Worm (Caenorhabditis elegans) whole organism, late embryonic: ENCODE results near the gene sea-1.

ENCODE experiments used
- C38D4.7 ChIP-seq: fragments of 200-800 bp; sonication (Bioruptor generic); optimal IDR thresholded peaks from 2 replicates; lab custom pipeline; 2018; ENCODE audit warnings: mild to moderate bottlenecking, missing genetic modification characterization, moderate library complexity, missing compliant biosample characterization
- F13H6.1 ChIP-seq: sonication (generic microtip); optimal IDR thresholded peaks from 2 replicates; lab custom pipeline; 2016; ENCODE audit warnings: missing genetic modification characterization, missing compliant biosample characterization
- K02D7.2 ChIP-seq: sonication (generic microtip); optimal IDR thresholded peaks from 2 replicates; lab custom pipeline; 2017; ENCODE audit warnings: mild to moderate bottlenecking, missing genetic modification characterization, missing compliant biosample characterization
- T23F11.4 ChIP-seq: fragments of 200-800 bp; sonication (Bioruptor generic); optimal IDR thresholded peaks from 2 replicates; lab custom pipeline; 2018; ENCODE audit warnings: mild to moderate bottlenecking, missing genetic modification characterization, missing compliant biosample characterization
- ama-1 ChIP-seq: fragments of 150-350 bp; optimal IDR thresholded peaks from 2 replicates; lab custom pipeline; 2014
- ceh-19 ChIP-seq: fragments of 200-800 bp; sonication (Bioruptor generic); optimal IDR thresholded peaks from 2 replicates; lab custom pipeline; 2018; ENCODE audit warnings: mild to moderate bottlenecking, missing genetic modification characterization, missing compliant biosample characterization
- ceh-2 ChIP-seq: sonication (generic microtip); optimal IDR thresholded peaks from 2 replicates; lab custom pipeline; 2016; ENCODE audit warnings: missing genotype, missing genetic modification characterization, missing compliant biosample characterization
- ceh-22 ChIP-seq: sonication (generic microtip); optimal IDR thresholded peaks from 2 replicates; lab custom pipeline; 2017; ENCODE audit warnings: missing biosample characterization, missing genetic modification characterization
- ceh-31 ChIP-seq: sonication (generic microtip); optimal IDR thresholded peaks from 2 replicates; lab custom pipeline; 2016; ENCODE audit warnings: missing genetic modification characterization, missing compliant biosample characterization
- ceh-34 ChIP-seq: sonication (generic microtip); optimal IDR thresholded peaks from 2 replicates; lab custom pipeline; 2016; ENCODE audit warnings: mild to moderate bottlenecking, missing genetic modification characterization, missing compliant biosample characterization
- ceh-45 ChIP-seq: fragments of 200-800 bp; sonication (Bioruptor generic); IDR thresholded peaks from 2 replicates; pipeline ENCODE4 v1.3.6; 2022; ENCODE audit warnings: missing genetic modification reagents, missing genetic modification characterization, missing compliant biosample characterization
- ceh-48 ChIP-seq: sonication (generic microtip); optimal IDR thresholded peaks from 2 replicates; lab custom pipeline; 2016; ENCODE audit warnings: missing genetic modification characterization, inconsistent platforms, missing compliant biosample characterization
- ceh-9 ChIP-seq: sonication (generic microtip); optimal IDR thresholded peaks from 2 replicates; lab custom pipeline; 2016; ENCODE audit warnings: mild to moderate bottlenecking, missing genetic modification characterization, inconsistent platforms, missing compliant biosample characterization
- dve-1 ChIP-seq: sonication (generic microtip); optimal IDR thresholded peaks from 2 replicates; lab custom pipeline; 2017; ENCODE audit warnings: antibody characterized with exemption, mild to moderate bottlenecking, missing genetic modification characterization, missing compliant biosample characterization
- elt-2 ChIP-seq: sonication (generic microtip); optimal IDR thresholded peaks from 2 replicates; lab custom pipeline; 2016; ENCODE audit warnings: missing genetic modification reagents, missing genetic modification characterization, missing compliant biosample characterization
- ets-4 ChIP-seq: sonication (generic microtip); optimal IDR thresholded peaks from 2 replicates; lab custom pipeline; 2016; ENCODE audit warnings: missing genetic modification characterization, missing compliant biosample characterization
- eyg-1 ChIP-seq: sonication (generic microtip); optimal IDR thresholded peaks from 2 replicates; lab custom pipeline; 2016; ENCODE audit warnings: missing genotype, missing genetic modification characterization, missing compliant biosample characterization
- fkh-10 ChIP-seq: fragments of 150-350 bp; optimal IDR thresholded peaks from 2 replicates; lab custom pipeline; 2014; ENCODE audit warnings: missing biosample characterization, missing genetic modification reagents, missing genetic modification characterization
- hlh-13 ChIP-seq: fragments of 200-800 bp; sonication (Bioruptor generic); optimal IDR thresholded peaks from 2 replicates; lab custom pipeline; 2018; ENCODE audit warnings: mild to moderate bottlenecking, missing genetic modification characterization, missing compliant biosample characterization
- lim-6 ChIP-seq: sonication (generic microtip); optimal IDR thresholded peaks from 2 replicates; lab custom pipeline; 2016; ENCODE audit warnings: missing genetic modification characterization, missing compliant biosample characterization
- lin-11 ChIP-seq: fragments of 200-800 bp; sonication (Bioruptor generic); optimal IDR thresholded peaks from 2 replicates; lab custom pipeline; 2018; ENCODE audit warnings: mild to moderate bottlenecking, missing genetic modification characterization, missing compliant biosample characterization
- mec-3 ChIP-seq: sonication (generic microtip); optimal IDR thresholded peaks from 2 replicates; lab custom pipeline; 2016; ENCODE audit warnings: borderline replicate concordance, missing genetic modification characterization, missing compliant biosample characterization
- nfya-1 ChIP-seq: sonication (generic microtip); optimal IDR thresholded peaks from 2 replicates; lab custom pipeline; 2017; ENCODE audit warnings: missing genetic modification characterization, mild to moderate bottlenecking, missing compliant biosample characterization, antibody characterized with exemption, moderate library complexity
- nhr-232 ChIP-seq: sonication (generic microtip); optimal IDR thresholded peaks from 2 replicates; lab custom pipeline; 2016; ENCODE audit warnings: missing genetic modification characterization, missing compliant biosample characterization
- npax-4 ChIP-seq: sonication (generic microtip); optimal IDR thresholded peaks from 2 replicates; lab custom pipeline; 2016; ENCODE audit warnings: missing genetic modification characterization, missing compliant biosample characterization
- pag-3 ChIP-seq: sonication (generic microtip); optimal IDR thresholded peaks from 2 replicates; lab custom pipeline; 2016; ENCODE audit warnings: missing compliant biosample characterization, missing genetic modification characterization, borderline replicate concordance
- pat-9 ChIP-seq: fragments of 200-800 bp; sonication (Bioruptor generic); optimal IDR thresholded peaks from 2 replicates; lab custom pipeline; 2018; ENCODE audit warnings: mild to moderate bottlenecking, missing genetic modification characterization, moderate library complexity, missing compliant biosample characterization
- pax-1 ChIP-seq: fragments of 150-350 bp; optimal IDR thresholded peaks from 2 replicates; lab custom pipeline; 2014; ENCODE audit warnings: missing biosample characterization, missing genetic modification characterization
- pha-2 ChIP-seq: sonication (generic microtip); optimal IDR thresholded peaks from 2 replicates; lab custom pipeline; 2017; ENCODE audit warnings: mild to moderate bottlenecking, missing genetic modification characterization, missing compliant biosample characterization
- pqm-1 ChIP-seq: sonication (generic microtip); optimal IDR thresholded peaks from 2 replicates; lab custom pipeline; 2016; ENCODE audit warnings: missing genetic modification characterization, missing compliant biosample characterization
- pros-1 ChIP-seq: fragments of 150-350 bp; optimal IDR thresholded peaks from 2 replicates; lab custom pipeline; 2014; ENCODE audit warnings: missing biosample characterization, missing genetic modification reagents, missing genetic modification characterization
- syd-9 ChIP-seq: sonication (generic microtip); optimal IDR thresholded peaks from 2 replicates; lab custom pipeline; 2016; ENCODE audit warnings: mild to moderate bottlenecking, missing genetic modification characterization, moderate library complexity, missing compliant biosample characterization
- tbx-2 ChIP-seq: sonication (generic microtip); optimal IDR thresholded peaks from 2 replicates; lab custom pipeline; 2016; ENCODE audit warnings: missing genetic modification characterization, missing compliant biosample characterization
- ttx-3 ChIP-seq: sonication (generic microtip); optimal IDR thresholded peaks from 2 replicates; lab custom pipeline; 2016; ENCODE audit warnings: missing genetic modification reagents, missing genetic modification characterization, missing compliant biosample characterization
- unc-3 ChIP-seq, 2 experiments: fragments of 200-800 bp in 1 of 2; sonication (Bioruptor generic) in 1 of 2; sonication (generic microtip) in 1 of 2; conservative IDR thresholded peaks in 1 of 2; optimal IDR thresholded peaks in 1 of 2; 2 replicates each; pipeline versions ENCODE4 v1.3.6 to Lab custom; 2016 to 2022; ENCODE audit warnings: missing compliant biosample characterization in 2 of 2, missing genetic modification characterization in 2 of 2, missing genetic modification reagents in 1 of 2
- unc-55 ChIP-seq: sonication (generic microtip); optimal IDR thresholded peaks from 2 replicates; lab custom pipeline; 2017; ENCODE audit warnings: missing biosample characterization, missing genetic modification reagents, missing genetic modification characterization
- zip-5 ChIP-seq: sonication (generic microtip); optimal IDR thresholded peaks from 2 replicates; lab custom pipeline; 2016; ENCODE audit warnings: missing genetic modification characterization, missing compliant biosample characterization

Gene sea-1

DNA sequence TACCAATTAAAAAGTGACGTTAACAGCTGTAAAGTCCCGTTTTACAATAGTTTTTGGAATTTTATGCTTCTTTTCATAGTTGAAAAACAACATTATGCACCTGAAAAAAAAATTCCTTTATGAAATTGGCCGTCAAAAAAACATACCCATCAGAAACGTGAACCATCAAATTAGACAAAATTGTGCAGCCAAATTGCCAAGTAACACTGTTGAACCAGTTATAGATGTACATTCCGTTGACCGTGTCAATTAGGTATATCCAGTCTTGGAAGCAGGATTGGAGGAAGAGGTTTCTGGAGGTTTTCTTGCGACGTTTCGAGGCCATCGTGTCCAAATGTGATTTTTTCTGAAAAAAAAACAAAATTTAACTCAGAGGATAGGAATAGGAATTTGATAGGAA, 4.1 kb downstream of the sea-1 start, which contains the start of gene srx-97:
Gene srx-97 (minus strand): TSS at position 101 of the 400 bp plus-strand sequence.
- TF ChIP-seq unc-3 (GFP tag; conservative IDR thresholded peaks at IDR 0.05; lab: Robert Waterston, UW) (no peak), unc-3 (tag; optimal IDR thresholded peaks at IDR 0.05; lab: Kevin White, UChicago) (no peak), T23F11.4 (GFP tag; lab: Kevin White, UChicago) (no peak), pag-3 (no peak), lim-6 (tag; lab: Kevin White, UChicago) (no peak), mec-3 (no peak), fkh-10 (GFP tag; lab: Kevin White, UChicago) (no peak), C38D4.7 (no peak), K02D7.2 (tag; lab: Kevin White, UChicago) (no peak), ceh-9 (no peak), ceh-19 (GFP tag; lab: Kevin White, UChicago) (no peak), pax-1 (tag; lab: Kevin White, UChicago) (no peak), hlh-13 (no peak), elt-2 (tag; lab: Kevin White, UChicago) (no peak), ceh-34 (no peak), ceh-31 (no peak), unc-55 (GFP tag; lab: Kevin White, UChicago) (no peak), ttx-3 (tag; lab: Kevin White, UChicago) (no peak), lin-11 (no peak), ceh-45 (no peak), pqm-1 (tag; lab: Kevin White, UChicago) (no peak)

DNA sequence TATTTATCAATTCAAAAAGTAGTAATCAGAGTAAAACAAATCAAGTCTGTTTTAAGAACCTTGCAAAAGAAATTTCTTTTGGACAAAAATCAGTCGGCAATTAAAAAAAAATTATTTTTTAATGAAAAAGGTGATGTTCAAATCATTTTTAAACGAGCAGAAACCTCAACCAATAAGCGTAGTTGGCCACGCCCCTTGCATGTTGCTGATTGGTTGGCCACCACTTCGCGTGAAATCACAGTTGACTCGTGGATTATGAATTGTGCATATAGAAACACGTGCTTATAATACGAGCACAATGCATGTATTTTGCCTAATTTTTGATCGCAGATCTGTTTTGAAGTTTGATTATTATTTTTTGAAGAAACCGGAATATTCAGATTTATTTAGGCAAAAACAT, 8.2 kb downstream of the sea-1 start:
- no peak for TF ChIP-seq pag-3
- no peak for TF ChIP-seq K02D7.2 (tag; lab: Kevin White, UChicago)
- TF ChIP-seq F13H6.1 (tag; lab: Kevin White, UChicago), result no peak
- no peak for TF ChIP-seq ceh-2 (tag; lab: Kevin White, UChicago)
- TF ChIP-seq nfya-1, result peak; percentile 64
- TF ChIP-seq pros-1 (tag; lab: Kevin White, UChicago), result no peak

ce11 chrII:3664470-3664869, 8.9 kb downstream of the sea-1 start, which contains the start of gene F19B10.3:
Gene F19B10.3 (plus strand): TSS chrII:3664770.
- TF ChIP-seq zip-5 (tag; lab: Kevin White, UChicago), result no peak
- TF ChIP-seq npax-4 (tag; lab: Kevin White, UChicago), result no peak
- TF ChIP-seq eyg-1, result no peak
- no peak for TF ChIP-seq ets-4
- no peak for TF ChIP-seq K02D7.2 (tag; lab: Kevin White, UChicago)
- no peak for TF ChIP-seq ceh-34
- no peak for TF ChIP-seq unc-55 (GFP tag; lab: Kevin White, UChicago)
- TF ChIP-seq ceh-22, result no peak
- TF ChIP-seq nhr-232, result no peak
- no peak for TF ChIP-seq syd-9 (tag; lab: Kevin White, UChicago)
- TF ChIP-seq tbx-2 (tag; lab: Kevin White, UChicago), result no peak
- TF ChIP-seq pat-9 (tag; lab: Kevin White, UChicago), result no peak

DNA sequence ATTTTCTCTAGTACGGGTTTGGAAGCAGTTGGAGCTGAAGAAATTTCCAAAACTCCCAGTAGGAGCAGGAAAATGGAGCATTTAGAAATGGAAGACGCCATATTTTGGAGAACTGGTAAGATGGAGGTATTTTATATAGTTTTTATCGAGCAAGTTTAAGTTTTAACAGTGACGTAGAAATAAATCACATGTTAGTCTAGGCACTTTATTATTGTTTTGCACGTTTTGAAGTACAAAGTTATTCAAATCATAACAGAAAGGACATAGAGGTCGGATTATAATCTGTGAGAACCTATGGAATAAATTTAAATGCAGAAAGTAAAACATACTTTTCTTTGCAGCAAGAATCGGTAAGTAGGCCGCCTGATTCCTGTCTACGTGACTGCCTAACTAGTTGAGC, 9.6 kb downstream of the sea-1 start, which contains the start of gene F19B10.6:
Gene F19B10.6 (minus strand): TSS at position 101 of the 400 bp plus-strand sequence.
- TF ChIP-seq dve-1 (tag; lab: Kevin White, UChicago) (no peak), pha-2 (tag; lab: Kevin White, UChicago) (no peak), ama-1 (lab: Kevin White, UChicago) (no peak)

DNA sequence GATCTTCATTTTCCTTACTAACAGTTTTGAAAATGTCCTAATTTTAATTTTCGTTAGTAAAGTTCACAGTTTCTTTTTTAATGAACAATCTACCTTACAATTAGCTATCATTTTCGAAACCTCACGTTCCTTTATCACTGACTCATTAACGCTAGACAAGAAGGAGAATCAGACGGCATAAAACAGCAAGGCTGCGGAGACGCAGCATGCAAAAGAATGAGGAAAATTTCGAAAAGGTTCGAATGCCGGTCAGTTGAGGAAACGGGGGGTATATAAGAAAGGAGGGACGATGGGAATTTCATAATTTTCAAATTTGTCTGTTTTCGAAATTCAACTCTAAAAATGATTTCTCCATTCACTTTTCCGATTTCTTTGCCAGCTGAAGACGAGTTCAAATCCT, 11.5 kb downstream of the sea-1 start, which contains the start of gene F19B10.13:
Gene F19B10.13 (plus strand): TSS at position 343 of the 400 bp plus-strand sequence.
- peak; percentile 12 for TF ChIP-seq elt-2 (tag; lab: Kevin White, UChicago)
- TF ChIP-seq ceh-9, result no peak
- TF ChIP-seq ceh-48 (tag; lab: Kevin White, UChicago), result no peak
